Worm (Caenorhabditis elegans) whole organism, late embryonic: Measurements from ENCODE around the gene mrpl-35.

Experiments
- C38D4.7 ChIP-seq: fragments of 200-800 bp; sonication (Bioruptor generic); optimal IDR thresholded peaks from 2 replicates; lab custom pipeline; 2018; ENCODE audit warnings: mild to moderate bottlenecking, missing genetic modification characterization, moderate library complexity, missing compliant biosample characterization
- K02D7.2 ChIP-seq: sonication (generic microtip); optimal IDR thresholded peaks from 2 replicates; lab custom pipeline; 2017; ENCODE audit warnings: mild to moderate bottlenecking, missing genetic modification characterization, missing compliant biosample characterization
- ahr-1 ChIP-seq: sonication (generic microtip); optimal IDR thresholded peaks from 2 replicates; lab custom pipeline; 2016; ENCODE audit warnings: missing genetic modification characterization, missing compliant biosample characterization
- fax-1 ChIP-seq: sonication (generic microtip); optimal IDR thresholded peaks from 2 replicates; lab custom pipeline; 2016; ENCODE audit warnings: missing genotype, missing genetic modification characterization, missing compliant biosample characterization
- fkh-10 ChIP-seq: fragments of 150-350 bp; optimal IDR thresholded peaks from 2 replicates; lab custom pipeline; 2014; ENCODE audit warnings: missing biosample characterization, missing genetic modification reagents, missing genetic modification characterization
- fkh-6 ChIP-seq: sonication (generic microtip); optimal IDR thresholded peaks from 2 replicates; lab custom pipeline; 2016; ENCODE audit warnings: missing genetic modification characterization, missing compliant biosample characterization
- gmeb-2 ChIP-seq: sonication (generic microtip); optimal IDR thresholded peaks from 2 replicates; lab custom pipeline; 2016; ENCODE audit warnings: missing genetic modification characterization, inconsistent platforms, missing compliant biosample characterization
- hlh-8 ChIP-seq: sonication (generic microtip); optimal IDR thresholded peaks from 2 replicates; lab custom pipeline; 2016; ENCODE audit warnings: missing genotype, missing genetic modification characterization, missing compliant biosample characterization
- lin-11 ChIP-seq: fragments of 200-800 bp; sonication (Bioruptor generic); optimal IDR thresholded peaks from 2 replicates; lab custom pipeline; 2018; ENCODE audit warnings: mild to moderate bottlenecking, missing genetic modification characterization, missing compliant biosample characterization
- madf-2 ChIP-seq: sonication (generic microtip); optimal IDR thresholded peaks from 2 replicates; lab custom pipeline; 2017; ENCODE audit warnings: missing genetic modification characterization, missing compliant biosample characterization
- nhr-232 ChIP-seq: sonication (generic microtip); optimal IDR thresholded peaks from 2 replicates; lab custom pipeline; 2016; ENCODE audit warnings: missing genetic modification characterization, missing compliant biosample characterization
- pat-9 ChIP-seq: fragments of 200-800 bp; sonication (Bioruptor generic); optimal IDR thresholded peaks from 2 replicates; lab custom pipeline; 2018; ENCODE audit warnings: mild to moderate bottlenecking, missing genetic modification characterization, moderate library complexity, missing compliant biosample characterization
- pha-2 ChIP-seq: sonication (generic microtip); optimal IDR thresholded peaks from 2 replicates; lab custom pipeline; 2017; ENCODE audit warnings: mild to moderate bottlenecking, missing genetic modification characterization, missing compliant biosample characterization
- pha-4 ChIP-seq: fragments of 150-350 bp; optimal IDR thresholded peaks from 2 replicates; lab custom pipeline; 2018; ENCODE audit warnings: missing biosample characterization, missing genetic modification reagents, missing genetic modification characterization
- pqm-1 ChIP-seq: sonication (generic microtip); optimal IDR thresholded peaks from 2 replicates; lab custom pipeline; 2016; ENCODE audit warnings: missing genetic modification characterization, missing compliant biosample characterization
- tbx-2 ChIP-seq: sonication (generic microtip); optimal IDR thresholded peaks from 2 replicates; lab custom pipeline; 2016; ENCODE audit warnings: missing genetic modification characterization, missing compliant biosample characterization
- unc-3 ChIP-seq, 2 experiments: fragments of 200-800 bp in 1 of 2; sonication (Bioruptor generic) in 1 of 2; sonication (generic microtip) in 1 of 2; conservative IDR thresholded peaks in 1 of 2; optimal IDR thresholded peaks in 1 of 2; 2 replicates each; pipeline versions ENCODE4 v1.3.6 to Lab custom; 2016 to 2022; ENCODE audit warnings: missing compliant biosample characterization in 2 of 2, missing genetic modification characterization in 2 of 2, missing genetic modification reagents in 1 of 2
- unc-42 ChIP-seq: sonication (generic microtip); optimal IDR thresholded peaks from 2 replicates; lab custom pipeline; 2016; ENCODE audit warnings: missing genotype, missing genetic modification characterization, missing compliant biosample characterization
- zip-5 ChIP-seq: sonication (generic microtip); optimal IDR thresholded peaks from 2 replicates; lab custom pipeline; 2016; ENCODE audit warnings: missing genetic modification characterization, missing compliant biosample characterization

Gene mrpl-35

ce11 chrIII:3549750-3550149, 39.7 kb downstream of the mrpl-35 start, which contains the start of gene C54C6.5:
C54C6.5 (minus strand) TSS chrIII:3549850.
- TF ChIP-seq pha-4 (tag; lab: Kevin White, UChicago): no peak
- no peak for TF ChIP-seq hlh-8 (tag; lab: Kevin White, UChicago)
- TF ChIP-seq madf-2 (tag; lab: Kevin White, UChicago): no peak
- no peak for TF ChIP-seq pqm-1
- no peak for TF ChIP-seq lin-11
- no peak for TF ChIP-seq C38D4.7 (GFP tag; lab: Kevin White, UChicago)

- TF ChIP-seq gmeb-2 (no peak), fkh-10 (GFP tag; lab: Kevin White, UChicago) (no peak), nhr-232 (no peak)
Observed at ce11 chrIII:3550364-3550763, 40.3 kb downstream of the mrpl-35 start.

- TF ChIP-seq fax-1 (tag; lab: Kevin White, UChicago) (no peak), unc-3 (GFP tag; conservative IDR thresholded peaks at IDR 0.05; lab: Robert Waterston, UW) (no peak), unc-3 (tag; optimal IDR thresholded peaks at IDR 0.05; lab: Kevin White, UChicago) (no peak), nhr-232 (no peak), ahr-1 (tag; lab: Kevin White, UChicago) (no peak), zip-5 (tag; lab: Kevin White, UChicago) (no peak), K02D7.2 (tag; lab: Kevin White, UChicago) (no peak), pha-2 (tag; lab: Kevin White, UChicago) (no peak), fkh-6 (tag; lab: Kevin White, UChicago) (no peak)
- TF ChIP-seq, all 69 proteins: peak for 0
Observed at ce11 chrIII:3553349-3553748, 43.3 kb downstream of the mrpl-35 start, which contains the start of gene C54C6.4. C54C6.4 (plus strand) TSS chrIII:3553649.

- TF ChIP-seq pat-9 (tag; lab: Kevin White, UChicago): no peak
- no peak for TF ChIP-seq ahr-1 (tag; lab: Kevin White, UChicago)
- peak; percentile 1 for TF ChIP-seq tbx-2 (tag; lab: Kevin White, UChicago)
- TF ChIP-seq unc-42 (tag; lab: Kevin White, UChicago): peak; percentile 34
Observed at ce11 chrIII:3560235-3560634, 50.2 kb downstream of the mrpl-35 start.
